Worm (Caenorhabditis elegans) whole organism, mixed stage, embryonic: ENCODE measurements around the gene nhr-15.

ENCODE experiments used
- ceh-83 ChIP-seq: fragments of 200-800 bp; sonication (Bioruptor generic); optimal IDR thresholded peaks from 2 replicates; lab custom pipeline; 2018; ENCODE audit warnings: mild to moderate bottlenecking, missing genetic modification characterization, missing compliant biosample characterization
- ces-1 ChIP-seq: fragments of 150-350 bp; optimal IDR thresholded peaks from 2 replicates; lab custom pipeline; 2014; ENCODE audit warnings: missing biosample characterization, missing genetic modification reagents, missing genetic modification characterization
- elt-1 ChIP-seq: sonication (generic microtip); optimal IDR thresholded peaks from 2 replicates; lab custom pipeline; 2017; ENCODE audit warnings: missing genetic modification characterization, mild to moderate bottlenecking, missing compliant biosample characterization, antibody characterized with exemption, moderate library complexity, borderline replicate concordance; ENCODE audit not compliant: insufficient read depth
- ham-2 ChIP-seq: fragments of 200-800 bp; sonication (Bioruptor generic); optimal IDR thresholded peaks from 2 replicates; lab custom pipeline; 2018; ENCODE audit warnings: mild to moderate bottlenecking, missing genetic modification characterization, missing compliant biosample characterization
- lin-13 ChIP-seq: fragments of 150-350 bp; optimal IDR thresholded peaks from 2 replicates; lab custom pipeline; 2014; ENCODE audit warnings: missing biosample characterization, missing genetic modification characterization
- lsy-2 ChIP-seq: fragments of 150-350 bp; optimal IDR thresholded peaks from 2 replicates; lab custom pipeline; 2014; ENCODE audit warnings: missing biosample characterization, missing genetic modification characterization
- nhr-28 ChIP-seq: fragments of 150-350 bp; optimal IDR thresholded peaks from 2 replicates; lab custom pipeline; 2014; ENCODE audit warnings: missing biosample characterization, missing genetic modification characterization
- snpc-4 ChIP-seq: fragments of 150-350 bp; optimal IDR thresholded peaks from 2 replicates; lab custom pipeline; 2014; ENCODE audit warnings: missing biosample characterization, missing genetic modification characterization
- unc-39 ChIP-seq: fragments of 150-350 bp; optimal IDR thresholded peaks from 2 replicates; lab custom pipeline; 2014; ENCODE audit warnings: missing biosample characterization, missing genetic modification characterization
- unc-62 ChIP-seq: fragments of 150-350 bp; optimal IDR thresholded peaks from 2 replicates; lab custom pipeline; 2014; ENCODE audit warnings: missing biosample characterization, missing genetic modification reagents, missing genetic modification characterization
- ztf-11 ChIP-seq: fragments of 150-350 bp; optimal IDR thresholded peaks from 2 replicates; lab custom pipeline; 2014; ENCODE audit warnings: missing biosample characterization, missing genetic modification characterization

DNA sequence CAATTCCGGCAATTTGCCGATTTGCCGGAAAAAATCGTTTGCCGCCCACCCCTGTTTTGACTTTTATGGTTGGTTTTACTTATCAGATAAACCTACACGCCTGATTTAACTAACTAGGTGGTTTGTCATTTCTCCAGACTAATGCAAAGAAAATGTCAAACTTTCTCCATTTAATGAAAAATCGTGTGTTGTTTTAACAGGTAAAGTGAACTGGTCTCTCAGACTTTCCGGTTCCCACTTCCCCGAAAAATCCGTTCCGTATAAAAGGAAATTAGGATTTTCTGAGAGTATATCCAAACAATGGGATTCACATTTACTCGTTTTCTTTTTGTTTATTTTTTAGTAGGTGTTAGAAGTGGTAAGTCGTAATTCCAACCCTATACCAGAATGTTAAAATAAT lies 52.1 kb downstream of the nhr-15 start, which contains the start of gene mltn-6:
- TF ChIP-seq lsy-2 (tag; lab: Kevin White, UChicago), result no peak
- no peak for TF ChIP-seq snpc-4 (tag; lab: Kevin White, UChicago)
- no peak for TF ChIP-seq ces-1 (GFP tag; lab: Kevin White, UChicago)
- TF ChIP-seq lin-13, result no peak
- TF ChIP-seq ceh-83 (GFP tag; lab: Kevin White, UChicago), result no peak
- TF ChIP-seq unc-39 (tag; lab: Kevin White, UChicago), result no peak
- no peak for TF ChIP-seq ztf-11 (tag; lab: Kevin White, UChicago)
- TF ChIP-seq unc-62 (GFP tag; lab: Kevin White, UChicago), result no peak
- TF ChIP-seq elt-1, result no peak
- TF ChIP-seq ham-2 (GFP tag; lab: Kevin White, UChicago), result no peak
- no peak for TF ChIP-seq nhr-28
